Fruit fly (Drosophila melanogaster): ENCODE data around the gene CG15741.

dm6 chrX:11816434-11816948 is 21.3 kb downstream of the CG15741 start, which contains the start of the genes CG1578 and rudhira:
- TF ChIP-seq dl (GFP tag; optimal IDR thresholded peaks at IDR 0.05; ENCODE audit: insufficient read depth in 1 of 2, partially characterized antibody in 2 of 2) (no peak), GATAd (GFP tag; optimal IDR thresholded peaks at IDR 0.05) (no peak), OdsH (GFP tag; optimal IDR thresholded peaks at IDR 0.05) (no peak), usp (GFP tag; optimal IDR thresholded peaks at IDR 0.05) (no peak), Mio (GFP tag; optimal IDR thresholded peaks at IDR 0.05) (no peak)

All from whole organism, wandering third instar larva.